Fruit fly (Drosophila melanogaster): ENCODE results near the gene Septin2.

The Septin2 gene

DNA sequence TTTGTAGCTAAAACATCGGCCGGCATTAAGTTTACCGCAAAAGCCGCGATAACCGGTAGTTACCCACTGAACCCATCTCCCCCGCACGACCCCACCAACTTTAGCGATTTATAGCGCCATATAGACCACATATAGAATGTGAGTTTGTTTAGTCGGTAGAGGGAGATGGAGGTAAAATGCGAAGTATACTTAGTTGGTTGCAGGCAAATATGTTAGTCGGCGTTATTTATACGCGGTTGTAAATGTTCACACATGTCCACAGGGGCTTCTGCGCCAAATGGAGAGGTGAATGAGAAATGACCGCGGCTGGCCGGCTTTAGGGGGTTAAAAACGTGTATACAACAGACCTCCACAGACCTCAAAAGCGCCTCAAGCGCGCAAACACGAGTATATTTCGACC, 42.5 kb downstream of the Septin2 start (continued):
- TF ChIP-seq CG13894 (tag; optimal IDR thresholded peaks at IDR 0.05) (peak; percentile 51), Rfx (GFP tag; IDR thresholded peaks at IDR 0.05) (0 out of 2 replicates have a peak, but pooled peaks have one; percentile 19), sug (tag; optimal IDR thresholded peaks at IDR 0.05) (peak; percentile 22), Ets65A (GFP tag) (peak; percentile 23), Bdp1 (GFP tag; optimal IDR thresholded peaks at IDR 0.05) (no peak), Med (GFP tag) (peak; percentile 62), ranshi (GFP tag; IDR thresholded peaks at IDR 0.05) (0 out of 2 replicates have a peak, but pooled peaks have one; percentile 11), CG4424 (GFP tag; optimal IDR thresholded peaks at IDR 0.05) (no peak), sr (GFP tag; IDR thresholded peaks at IDR 0.05) (no peak), NC2β (GFP tag; optimal IDR thresholded peaks at IDR 0.05) (no peak), CG12769 (tag; optimal IDR thresholded peaks at IDR 0.05) (peak; percentile 18), insv (GFP tag; optimal IDR thresholded peaks at IDR 0.05) (no peak), CG6175 (GFP tag; IDR thresholded peaks at IDR 0.05) (peak; percentile 40; the same call in 1 of the 3 replicates), Doc3 (GFP tag; IDR thresholded peaks at IDR 0.05; ENCODE audit: partially characterized antibody) (no peak), ind (GFP tag; optimal IDR thresholded peaks at IDR 0.05) (no peak), Myb (GFP tag; optimal IDR thresholded peaks at IDR 0.05) (no peak), sens (GFP tag) (peak; percentile 34), al (GFP tag; IDR thresholded peaks at IDR 0.05) (no peak), h (optimal IDR thresholded peaks at IDR 0.05) (no peak), CG4854 (GFP tag; optimal IDR thresholded peaks at IDR 0.05) (no peak), psq (GFP tag; optimal IDR thresholded peaks at IDR 0.05) (no peak), unpg (GFP tag; optimal IDR thresholded peaks at IDR 0.05) (no peak), ara (GFP tag; IDR thresholded peaks at IDR 0.05) (no peak), vvl (GFP tag; IDR thresholded peaks at IDR 0.05) (0 out of 2 replicates have a peak, but pooled peaks have one; percentile 51), toy (GFP tag; IDR thresholded peaks at IDR 0.05) (no peak), cwo (GFP tag; optimal IDR thresholded peaks at IDR 0.05) (peak; percentile 14)

DNA sequence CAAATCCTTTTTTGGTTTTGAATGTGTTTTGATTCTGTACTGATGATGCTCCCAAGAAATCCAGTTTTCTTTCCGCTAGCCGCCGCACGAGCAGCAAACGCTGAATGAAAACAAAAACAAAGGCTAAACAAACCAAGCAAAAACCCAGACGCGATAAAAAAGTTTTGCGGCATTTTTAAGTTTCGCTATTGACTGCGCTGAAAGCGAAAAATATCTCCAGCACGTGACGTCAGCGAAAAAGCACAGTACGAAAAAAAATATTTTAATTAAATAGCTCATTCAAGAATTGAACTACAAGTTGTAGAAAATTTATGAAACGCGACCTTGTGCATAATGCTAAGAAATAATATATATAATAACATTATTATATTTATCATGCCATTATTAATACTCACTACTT, 43.2 kb downstream of the Septin2 start:
- TF ChIP-seq Drgx (GFP tag; IDR thresholded peaks at IDR 0.05), result 0 out of 2 replicates have a peak, but pooled peaks have one; percentile 8
- TF ChIP-seq trh (GFP tag; optimal IDR thresholded peaks at IDR 0.05), result no peak

DNA sequence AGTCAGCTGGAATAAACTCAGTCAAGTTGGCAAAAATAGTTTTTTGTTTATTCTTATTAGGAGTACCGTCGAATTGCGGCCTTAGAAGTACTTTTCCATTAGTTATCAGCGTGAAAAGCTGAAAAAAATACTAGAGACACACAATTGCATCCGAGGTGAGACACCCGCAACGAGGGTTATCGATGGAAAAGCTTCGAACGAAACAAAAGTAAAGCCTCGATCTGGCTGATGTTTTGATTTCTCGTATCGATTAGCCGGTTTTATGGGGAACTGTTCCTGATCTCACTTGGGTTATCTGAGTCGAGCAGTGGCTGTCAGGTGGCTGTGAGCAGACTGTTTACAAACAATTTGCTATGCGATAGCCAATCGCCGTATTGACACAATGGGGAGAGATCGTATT, 44.4 kb downstream of the Septin2 start:
- TF ChIP-seq insv (GFP tag; optimal IDR thresholded peaks at IDR 0.05) (peak in 1 of 2 experiments; percentile 66), grn (GFP tag; optimal IDR thresholded peaks at IDR 0.05) (peak; percentile 28), CG18011 (GFP tag; optimal IDR thresholded peaks at IDR 0.05) (no peak)

DNA sequence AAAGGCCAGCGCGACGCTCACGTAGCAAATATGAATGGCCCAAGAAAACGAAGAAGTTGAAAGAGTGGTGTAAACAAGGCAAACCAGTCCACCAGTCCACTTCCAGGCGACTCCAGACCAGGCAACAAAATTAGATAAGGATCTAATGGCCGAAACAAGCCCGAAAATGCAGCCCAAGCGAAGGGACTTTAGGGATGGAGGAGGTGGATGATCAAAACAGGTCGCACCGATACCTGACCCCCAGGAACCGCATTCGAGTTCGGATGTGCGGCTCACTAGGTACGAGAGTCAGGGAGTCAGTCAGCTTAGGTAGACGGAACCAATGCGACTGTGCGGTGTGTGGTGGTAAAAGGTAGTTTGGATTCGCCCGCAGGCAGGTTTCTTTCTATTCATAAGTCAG, 44.9 kb downstream of the Septin2 start:
- TF ChIP-seq croc (GFP tag; conservative IDR thresholded peaks at IDR 0.05) (no peak), maf-S (GFP tag; optimal IDR thresholded peaks at IDR 0.05) (no peak), abd-A (tag; optimal IDR thresholded peaks at IDR 0.05) (no peak), ato (GFP tag; IDR thresholded peaks at IDR 0.05; ENCODE audit: partially characterized antibody) (no peak), CG18011 (GFP tag; optimal IDR thresholded peaks at IDR 0.05) (no peak), crol (GFP tag; IDR thresholded peaks at IDR 0.05) (0 out of 2 replicates have a peak, but pooled peaks have one; percentile 29), ranshi (GFP tag; IDR thresholded peaks at IDR 0.05) (no peak), Med (GFP tag) (peak; percentile 61), CG12104 (GFP tag; optimal IDR thresholded peaks at IDR 0.05) (no peak), CG10979 (tag; optimal IDR thresholded peaks at IDR 0.05) (no peak), tin (GFP tag; optimal IDR thresholded peaks at IDR 0.05) (no peak), zfh1 (GFP tag; IDR thresholded peaks at IDR 0.05) (0 out of 3 replicates have a peak, but pooled peaks have one; percentile 6), D (optimal IDR thresholded peaks at IDR 0.05) (peak; percentile 25), D (GFP tag; optimal IDR thresholded peaks at IDR 0.05) (no peak), Ets65A (GFP tag) (peak; percentile 28), Mes4 (GFP tag; optimal IDR thresholded peaks at IDR 0.05) (no peak), vfl (GFP tag; optimal IDR thresholded peaks at IDR 0.05) (peak; percentile 26), cad (GFP tag; optimal IDR thresholded peaks at IDR 0.05) (peak; percentile 27), CG32772 (GFP tag; IDR thresholded peaks at IDR 0.05) (no peak), CG15479 (GFP tag; optimal IDR thresholded peaks at IDR 0.05) (peak; percentile 3), pros (GFP tag; optimal IDR thresholded peaks at IDR 0.05) (peak; percentile 61), Doc3 (GFP tag; IDR thresholded peaks at IDR 0.05; ENCODE audit: partially characterized antibody) (no peak), tup (GFP tag; optimal IDR thresholded peaks at IDR 0.05) (no peak), CG2199 (GFP tag; IDR thresholded peaks at IDR 0.05) (peak; percentile 54; the same call in 1 of the 3 replicates)
